Worm (Caenorhabditis elegans): ENCODE results near the gene F25B5.6.

DNA sequence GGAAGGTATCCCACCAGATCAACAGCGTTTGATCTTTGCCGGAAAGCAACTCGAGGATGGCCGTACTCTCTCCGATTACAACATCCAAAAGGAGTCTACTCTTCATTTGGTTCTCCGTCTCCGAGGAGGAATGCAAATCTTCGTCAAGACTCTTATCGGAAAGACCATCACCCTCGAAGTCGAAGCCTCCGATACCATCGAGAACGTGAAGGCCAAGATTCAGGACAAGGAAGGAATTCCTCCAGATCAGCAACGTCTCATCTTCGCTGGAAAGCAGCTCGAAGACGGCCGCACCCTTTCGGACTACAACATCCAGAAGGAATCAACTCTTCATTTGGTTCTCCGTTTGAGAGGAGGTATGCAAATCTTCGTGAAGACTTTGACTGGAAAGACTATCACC, 6.4 kb downstream of the F25B5.6 start:
- no peak for TF ChIP-seq B0035.1 (tag; optimal IDR thresholded peaks at IDR 0.05)
- no peak for TF ChIP-seq dpl-1 (GFP tag; optimal IDR thresholded peaks at IDR 0.05)
- no peak for TF ChIP-seq ztf-18 (tag; optimal IDR thresholded peaks at IDR 0.05)
